Fruit fly (Drosophila melanogaster): ENCODE data around the gene wake.

The wake gene

DNA sequence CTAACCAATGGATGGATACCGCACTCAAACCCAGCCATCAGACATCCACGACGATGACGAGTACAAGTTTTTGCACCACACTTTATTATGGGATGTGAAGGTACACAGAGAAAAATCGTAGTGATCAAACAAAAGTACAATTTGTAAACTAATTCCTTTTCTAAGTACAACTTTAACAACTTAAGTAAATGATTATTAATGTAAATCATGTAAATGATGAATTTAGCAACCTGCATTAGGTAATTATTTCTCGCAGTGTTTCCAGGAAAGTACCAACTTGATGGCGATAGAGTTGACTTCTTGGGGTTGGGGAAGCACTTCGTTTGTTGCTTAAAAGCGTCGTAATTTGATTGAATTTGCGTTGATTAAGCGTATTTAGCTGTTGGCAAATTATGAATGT, 23.5 kb downstream of the wake start (continued):
- TF ChIP-seq zen (tag; optimal IDR thresholded peaks at IDR 0.05) (no peak), CG17361 (GFP tag; IDR thresholded peaks at IDR 0.05) (peak; percentile 33; the same call in 1 of the 3 replicates), CG9876 (GFP tag; optimal IDR thresholded peaks at IDR 0.05) (no peak), Dll (GFP tag; IDR thresholded peaks at IDR 0.05; ENCODE audit: partially characterized antibody) (no peak), chinmo (GFP tag; IDR thresholded peaks at IDR 0.05; ENCODE audit: partially characterized antibody) (no peak), CG11504 (tag; optimal IDR thresholded peaks at IDR 0.05) (peak; percentile 81), tna (GFP tag; IDR thresholded peaks at IDR 0.05; ENCODE audit: partially characterized antibody) (no peak), zf30C (GFP tag; optimal IDR thresholded peaks at IDR 0.05) (no peak), Gug (GFP tag; IDR thresholded peaks at IDR 0.05) (no peak), CG3163 (GFP tag; optimal IDR thresholded peaks at IDR 0.05) (no peak), ara (GFP tag; IDR thresholded peaks at IDR 0.05) (peak; percentile 57; the same call in 1 of the 2 replicates), CG2199 (GFP tag; IDR thresholded peaks at IDR 0.05) (no peak), Mrtf (GFP tag; IDR thresholded peaks at IDR 0.05) (peak; percentile 31; the same call in 1 of the 3 replicates), crp (GFP tag; optimal IDR thresholded peaks at IDR 0.05) (no peak), CG7745 (tag; optimal IDR thresholded peaks at IDR 0.05) (no peak), CG7372 (GFP tag; IDR thresholded peaks at IDR 0.05) (peak; percentile 35; the same call in 1 of the 2 replicates), grau (tag; optimal IDR thresholded peaks at IDR 0.05) (peak; percentile 72), exex (tag; optimal IDR thresholded peaks at IDR 0.05) (peak; percentile 23), C15 (GFP tag; IDR thresholded peaks at IDR 0.05) (no peak), emc (GFP tag; optimal IDR thresholded peaks at IDR 0.05) (no peak), CG17328 (GFP tag; IDR thresholded peaks at IDR 0.05) (peak; percentile 87), row (GFP tag; IDR thresholded peaks at IDR 0.05) (peak; percentile 85), CG3847 (GFP tag; IDR thresholded peaks at IDR 0.05) (peak; percentile 77), Atf3 (GFP tag; optimal IDR thresholded peaks at IDR 0.05) (peak; percentile 30), CG31388 (GFP tag; optimal IDR thresholded peaks at IDR 0.05) (peak; percentile 11)

- TF ChIP-seq CG10274 (GFP tag; optimal IDR thresholded peaks at IDR 0.05): no peak
- TF ChIP-seq CG1603 (tag; optimal IDR thresholded peaks at IDR 0.05): peak; percentile 68
- TF ChIP-seq CG10462 (GFP tag; optimal IDR thresholded peaks at IDR 0.05): no peak
- TF ChIP-seq Mrtf (GFP tag; IDR thresholded peaks at IDR 0.05): no peak
- TF ChIP-seq Myb (GFP tag; optimal IDR thresholded peaks at IDR 0.05): peak; percentile 12
- TF ChIP-seq CG17829 (tag; optimal IDR thresholded peaks at IDR 0.05): no peak
- TF ChIP-seq Ada2b (GFP tag; IDR thresholded peaks at IDR 0.05): peak; percentile 70
- TF ChIP-seq CG32532 (GFP tag; IDR thresholded peaks at IDR 0.05): no peak
- TF ChIP-seq CG7928 (GFP tag; optimal IDR thresholded peaks at IDR 0.05): no peak
- peak; percentile 42 for TF ChIP-seq CG30431 (GFP tag; optimal IDR thresholded peaks at IDR 0.05)
- TF ChIP-seq Asciz (GFP tag; optimal IDR thresholded peaks at IDR 0.05): no peak
- TF ChIP-seq jumu (GFP tag; optimal IDR thresholded peaks at IDR 0.05): peak; percentile 17
- no peak for TF ChIP-seq psq (GFP tag; optimal IDR thresholded peaks at IDR 0.05)
- TF ChIP-seq sd (tag; optimal IDR thresholded peaks at IDR 0.05): no peak
- TF ChIP-seq Oaz (GFP tag; IDR thresholded peaks at IDR 0.05): no peak
- peak; percentile 55 for TF ChIP-seq CG30403 (GFP tag; optimal IDR thresholded peaks at IDR 0.05)
- peak; percentile 59 for TF ChIP-seq CG10366 (GFP tag; IDR thresholded peaks at IDR 0.05)
- no peak for TF ChIP-seq Atf-2 (GFP tag; optimal IDR thresholded peaks at IDR 0.05)
- peak; percentile 86 for TF ChIP-seq ci (GFP tag; IDR thresholded peaks at IDR 0.05)
- peak; percentile 62; the same call in 1 of the 3 replicates for TF ChIP-seq CG11456 (GFP tag; IDR thresholded peaks at IDR 0.05)
- TF ChIP-seq CG12744 (GFP tag; optimal IDR thresholded peaks at IDR 0.05): no peak
- TF ChIP-seq CG15011 (GFP tag; optimal IDR thresholded peaks at IDR 0.05): no peak
- peak; percentile 24 for TF ChIP-seq Chrac-16 (GFP tag; optimal IDR thresholded peaks at IDR 0.05)
- peak; percentile 15 for TF ChIP-seq Atf3 (GFP tag; optimal IDR thresholded peaks at IDR 0.05)
- no peak for TF ChIP-seq pnt (GFP tag; optimal IDR thresholded peaks at IDR 0.05)
- peak; percentile 56 for TF ChIP-seq CG2678 (tag; optimal IDR thresholded peaks at IDR 0.05)
- no peak for TF ChIP-seq org-1 (GFP tag; optimal IDR thresholded peaks at IDR 0.05)
- no peak for TF ChIP-seq Opbp (GFP tag; IDR thresholded peaks at IDR 0.05; ENCODE audit: partially characterized antibody)
- 0 out of 3 replicates have a peak, but pooled peaks have one; percentile 31 for TF ChIP-seq jigr1 (GFP tag; IDR thresholded peaks at IDR 0.05)
Observed at dm6 chr3R:22664274-22664673, 24.7 kb downstream of the wake start.
